Fruit fly (Drosophila melanogaster) whole organism, embryonic: Measurements from ENCODE around the gene Snx21.

Experiments used
- Adf1 ChIP-seq: fragments of 200-800 bp; sonication (Bioruptor generic); IDR thresholded peaks from 2 replicates; pipeline ENCODE4 v1.3.6; 2022; ENCODE audit warnings: missing biosample characterization, missing genetic modification characterization
- Aef1 ChIP-seq: fragments of 200-800 bp; sonication (Bioruptor generic); IDR thresholded peaks from 3 replicates; pipeline ENCODE4 v1.3.6; 2022; ENCODE audit warnings: missing biosample characterization, missing genetic modification characterization
- Antp ChIP-seq: fragments of 200-800 bp; sonication (Bioruptor generic); optimal IDR thresholded peaks from 3 replicates; lab custom pipeline; 2016; ENCODE audit warnings: missing biosample characterization, missing genetic modification characterization
- Asciz ChIP-seq: fragments of 200-800 bp; sonication (Bioruptor generic); optimal IDR thresholded peaks from 2 replicates; lab custom pipeline; 2017; ENCODE audit warnings: missing biosample characterization, mild to moderate bottlenecking, missing genetic modification characterization, missing genetic modification reagents
- C15 ChIP-seq: fragments of 200-800 bp; sonication (Bioruptor generic); IDR thresholded peaks from 3 replicates; pipeline ENCODE4 v1.3.6; 2022; ENCODE audit warnings: missing biosample characterization, missing genetic modification characterization
- CG10274 ChIP-seq: fragments of 200-800 bp; sonication (Bioruptor generic); optimal IDR thresholded peaks from 3 replicates; lab custom pipeline; 2017; ENCODE audit warnings: missing biosample characterization, mild to moderate bottlenecking, missing genetic modification characterization
- CG10654 ChIP-seq: fragments of 200-800 bp; sonication (Bioruptor generic); optimal IDR thresholded peaks from 2 replicates; lab custom pipeline; 2016; ENCODE audit warnings: missing biosample characterization, missing genetic modification characterization
- CG11398 ChIP-seq: fragments of 200-800 bp; sonication (Bioruptor generic); optimal IDR thresholded peaks from 2 replicates; lab custom pipeline; 2016; ENCODE audit warnings: missing biosample characterization, missing genetic modification characterization
- CG12942 ChIP-seq: fragments of 200-800 bp; sonication (Bioruptor generic); optimal IDR thresholded peaks from 3 replicates; lab custom pipeline; 2016; ENCODE audit warnings: missing biosample characterization, missing genetic modification characterization
- CG1647 ChIP-seq: fragments of 200-800 bp; sonication (Bioruptor generic); optimal IDR thresholded peaks from 3 replicates; lab custom pipeline; 2016; ENCODE audit warnings: missing biosample characterization, missing genetic modification characterization
- CG17328 ChIP-seq: fragments of 200-800 bp; sonication (Bioruptor generic); IDR thresholded peaks from 2 replicates; pipeline ENCODE4 v1.3.6; 2022; ENCODE audit warnings: missing biosample characterization, missing genetic modification characterization
- CG17829 ChIP-seq: fragments of 200-800 bp; optimal IDR thresholded peaks from 2 replicates; lab custom pipeline; 2019; ENCODE audit warnings: missing biosample characterization, mild to moderate bottlenecking, missing genetic modification characterization, moderate library complexity
- CG18262 ChIP-seq: fragments of 200-800 bp; optimal IDR thresholded peaks from 3 replicates; lab custom pipeline; 2019; ENCODE audit warnings: missing biosample characterization, mild to moderate bottlenecking, missing genetic modification characterization, moderate library complexity
- CG18599 ChIP-seq: fragments of 200-800 bp; sonication (Bioruptor generic); optimal IDR thresholded peaks from 3 replicates; lab custom pipeline; 2017; ENCODE audit warnings: missing biosample characterization, missing genetic modification characterization, mild to moderate bottlenecking, moderate library complexity, missing genetic modification reagents
- CG18619 ChIP-seq: fragments of 200-800 bp; sonication (Bioruptor generic); optimal IDR thresholded peaks from 3 replicates; lab custom pipeline; 2017; ENCODE audit warnings: missing biosample characterization, mild to moderate bottlenecking, missing genetic modification characterization
- CG2120 ChIP-seq: fragments of 200-800 bp; sonication (Bioruptor generic); optimal IDR thresholded peaks from 3 replicates; lab custom pipeline; 2016; ENCODE audit warnings: missing biosample characterization, missing genetic modification characterization
- CG3163 ChIP-seq: fragments of 200-800 bp; sonication (Bioruptor generic); optimal IDR thresholded peaks from 3 replicates; lab custom pipeline; 2016; ENCODE audit warnings: missing biosample characterization, missing genetic modification characterization
- CG3838 ChIP-seq: fragments of 200-800 bp; sonication (Bioruptor generic); optimal IDR thresholded peaks from 3 replicates; lab custom pipeline; 2016; ENCODE audit warnings: missing biosample characterization, missing genetic modification characterization
- Deaf1 ChIP-seq: fragments of 200-800 bp; optimal IDR thresholded peaks from 3 replicates; lab custom pipeline; 2019; ENCODE audit warnings: missing biosample characterization, mild to moderate bottlenecking, missing genetic modification characterization, moderate library complexity
- Dll ChIP-seq: fragments of 200-800 bp; sonication (Bioruptor generic); IDR thresholded peaks from 4 replicates; pipeline ENCODE4 v1.3.6; 2022; ENCODE audit warnings: missing biosample characterization, missing genetic modification characterization; ENCODE audit not compliant: partially characterized antibody
- E2f1 ChIP-seq: fragments of 200-800 bp; sonication (Bioruptor generic); IDR thresholded peaks from 2 replicates; pipeline ENCODE4 v1.3.6; 2022; ENCODE audit warnings: missing biosample characterization, missing genetic modification characterization
- E2f2 ChIP-seq: fragments of 200-800 bp; sonication (Bioruptor generic); IDR thresholded peaks from 2 replicates; pipeline ENCODE4 v1.3.6; 2022; ENCODE audit warnings: missing biosample characterization, missing genetic modification characterization
- Hey ChIP-seq: fragments of 200-800 bp; sonication (Bioruptor generic); optimal IDR thresholded peaks from 3 replicates; lab custom pipeline; 2018; ENCODE audit warnings: missing biosample characterization, mild to moderate bottlenecking, missing genetic modification characterization
- HmgD ChIP-seq: fragments of 200-800 bp; sonication (Bioruptor generic); optimal IDR thresholded peaks from 3 replicates; lab custom pipeline; 2016; ENCODE audit warnings: missing biosample characterization, missing genetic modification characterization
- Nf-YC ChIP-seq: fragments of 200-800 bp; optimal IDR thresholded peaks from 3 replicates; lab custom pipeline; 2019; ENCODE audit warnings: missing biosample characterization, mild to moderate bottlenecking, missing genetic modification characterization, moderate library complexity
- PHDP ChIP-seq: fragments of 200-800 bp; sonication (Bioruptor generic); optimal IDR thresholded peaks from 3 replicates; lab custom pipeline; 2018; ENCODE audit warnings: missing biosample characterization, mild to moderate bottlenecking, missing genetic modification characterization, moderate library complexity
- Scr ChIP-seq: fragments of 200-800 bp; sonication (Bioruptor generic); IDR thresholded peaks from 2 replicates; pipeline ENCODE4 v1.3.6; 2022; ENCODE audit warnings: missing biosample characterization, missing genetic modification characterization; ENCODE audit not compliant: partially characterized antibody
- Tbp ChIP-seq: fragments of >200 bp; optimal IDR thresholded peaks from 2 replicates; lab custom pipeline; 2018; ENCODE audit warnings: missing biosample characterization, missing genetic modification characterization
- bbx ChIP-seq: fragments of 200-800 bp; sonication (Bioruptor generic); IDR thresholded peaks from 2 replicates; pipeline ENCODE4 v1.3.6; 2022; ENCODE audit warnings: missing biosample characterization, missing genetic modification characterization; ENCODE audit not compliant: partially characterized antibody
- bsh ChIP-seq, 2 experiments: fragments of 200-800 bp; sonication (Bioruptor generic); optimal IDR thresholded peaks; 2 replicates each; lab custom pipeline; 2017 to 2018; ENCODE audit warnings: mild to moderate bottlenecking in 2 of 2, missing biosample characterization in 2 of 2, missing genetic modification characterization in 2 of 2, moderate library complexity in 1 of 2
- cas ChIP-seq: fragments of 200-800 bp; sonication (Bioruptor generic); IDR thresholded peaks from 2 replicates; pipeline ENCODE4 v1.3.6; 2022; ENCODE audit warnings: missing biosample characterization, missing genetic modification characterization
- cato ChIP-seq: fragments of 200-800 bp; sonication (Bioruptor generic); optimal IDR thresholded peaks from 2 replicates; lab custom pipeline; 2016; ENCODE audit warnings: missing biosample characterization, missing genetic modification characterization, borderline replicate concordance
- ci ChIP-seq: fragments of 200-800 bp; sonication (Bioruptor generic); IDR thresholded peaks from 3 replicates; pipeline ENCODE4 v1.3.6; 2022; ENCODE audit warnings: missing biosample characterization, missing genetic modification characterization
- crc ChIP-seq: fragments of 200-800 bp; sonication (Bioruptor generic); optimal IDR thresholded peaks from 2 replicates; lab custom pipeline; 2016; ENCODE audit warnings: missing biosample characterization, missing genetic modification characterization
- fd3F ChIP-seq: fragments of 200-800 bp; sonication (Bioruptor generic); optimal IDR thresholded peaks from 2 replicates; lab custom pipeline; 2018; ENCODE audit warnings: missing biosample characterization, mild to moderate bottlenecking, missing genetic modification characterization, moderate library complexity
- fru ChIP-seq: fragments of >200 bp; optimal IDR thresholded peaks from 2 replicates; lab custom pipeline; 2017
- gcm ChIP-seq: fragments of 200-800 bp; sonication (Bioruptor generic); optimal IDR thresholded peaks from 2 replicates; lab custom pipeline; 2019; ENCODE audit warnings: missing biosample characterization, mild to moderate bottlenecking, missing genetic modification characterization, moderate library complexity
- insv ChIP-seq, 2 experiments: fragments of 200-800 bp; sonication (Bioruptor generic); optimal IDR thresholded peaks; 3 replicates each; lab custom pipeline; 2016 to 2018; ENCODE audit warnings: missing biosample characterization in 2 of 2, missing genetic modification characterization in 2 of 2
- otp ChIP-seq: fragments of 200-800 bp; sonication (Bioruptor generic); IDR thresholded peaks from 3 replicates; pipeline ENCODE4, ENCODE4 v1.3.6; 2022; ENCODE audit warnings: missing biosample characterization, missing genetic modification characterization
- pita ChIP-seq: fragments of 200-800 bp; sonication (Bioruptor generic); optimal IDR thresholded peaks from 2 replicates; lab custom pipeline; 2017; ENCODE audit warnings: missing biosample characterization, mild to moderate bottlenecking, missing genetic modification characterization
- pum ChIP-seq: fragments of 200-800 bp; sonication (Bioruptor generic); optimal IDR thresholded peaks from 2 replicates; lab custom pipeline; 2016; ENCODE audit warnings: missing biosample characterization, missing genetic modification characterization
- sens ChIP-seq: fragments of 200-800 bp; sonication (Bioruptor generic); peaks from one replicate; lab custom pipeline; 2016; ENCODE audit warnings: missing biosample characterization, missing genetic modification characterization
- shn ChIP-seq: fragments of 200-800 bp; sonication (Bioruptor generic); optimal IDR thresholded peaks from 3 replicates; lab custom pipeline; 2016; ENCODE audit warnings: missing biosample characterization, missing genetic modification characterization
- so ChIP-seq: fragments of 200-800 bp; sonication (Bioruptor generic); IDR thresholded peaks from 3 replicates; pipeline ENCODE4 v1.3.6; 2022; ENCODE audit warnings: missing biosample characterization, missing genetic modification characterization
- ssp ChIP-seq: fragments of 200-800 bp; sonication (Bioruptor generic); IDR thresholded peaks from 2 replicates; pipeline ENCODE4 v1.3.6; 2022; ENCODE audit warnings: missing biosample characterization, missing genetic modification characterization
- tna ChIP-seq: fragments of 200-800 bp; sonication (Bioruptor generic); IDR thresholded peaks from 2 replicates; pipeline ENCODE4 v1.3.6; 2022; ENCODE audit warnings: missing biosample characterization, missing genetic modification characterization; ENCODE audit not compliant: partially characterized antibody
- twi ChIP-seq: fragments of 200-800 bp; optimal IDR thresholded peaks from 2 replicates; lab custom pipeline; 2019; ENCODE audit warnings: missing biosample characterization, mild to moderate bottlenecking, missing genetic modification characterization, moderate library complexity
- vnd ChIP-seq: fragments of 200-800 bp; sonication (Bioruptor generic); IDR thresholded peaks from 3 replicates; pipeline ENCODE4 v1.3.6; 2022; ENCODE audit warnings: missing biosample characterization, missing genetic modification characterization; ENCODE audit not compliant: partially characterized antibody
- vvl ChIP-seq: fragments of 200-800 bp; sonication (Bioruptor generic); IDR thresholded peaks from 2 replicates; pipeline ENCODE4 v1.3.6; 2022; ENCODE audit warnings: missing biosample characterization, missing genetic modification characterization
- zfh1 ChIP-seq: fragments of 200-800 bp; sonication (Bioruptor generic); IDR thresholded peaks from 3 replicates; pipeline ENCODE4 v1.3.6; 2022; ENCODE audit warnings: missing biosample characterization, missing genetic modification characterization

Snx21 gene

dm6 chr2L:2748480-2749143, 16.9 kb downstream of the Snx21 start (continued):
- TF ChIP-seq CG3163, result peak; percentile 60
- TF ChIP-seq Asciz, result peak; percentile 70
- TF ChIP-seq ci (GFP tag; lab: Robert Waterston, UW), result peak; percentile 87
- TF ChIP-seq cas, result peak; percentile 88
- TF ChIP-seq E2f2 (GFP tag; lab: Robert Waterston, UW), result peak; percentile 93
- no peak for TF ChIP-seq vnd (GFP tag; lab: Robert Waterston, UW)
- TF ChIP-seq Nf-YC (tag; lab: Kevin White, UChicago), result peak; percentile 85
- peak in 1 of 2 experiments; percentile 67 for TF ChIP-seq insv (GFP tag; optimal IDR thresholded peaks at IDR 0.05; lab: Kevin White, UChicago)
- peak; percentile 56; the same call in 1 of the 2 replicates for TF ChIP-seq Scr (GFP tag; lab: Robert Waterston, UW)
- peak; percentile 59 for TF ChIP-seq crc (GFP tag; lab: Kevin White, UChicago)
- peak; percentile 56; the same call in 1 of the 3 replicates for TF ChIP-seq C15 (GFP tag; lab: Robert Waterston, UW)
- TF ChIP-seq Adf1, result peak; percentile 65
- TF ChIP-seq ssp (GFP tag; lab: Robert Waterston, UW), result peak; percentile 75
- TF ChIP-seq fd3F, result peak; percentile 78
- TF ChIP-seq Aef1 (GFP tag; lab: Robert Waterston, UW), result peak; percentile 79
- TF ChIP-seq CG18262 (tag; lab: Kevin White, UChicago), result peak; percentile 94
- TF ChIP-seq vvl (GFP tag; lab: Robert Waterston, UW), result peak; percentile 91
- peak; percentile 86 for TF ChIP-seq so (GFP tag; lab: Robert Waterston, UW)
- TF ChIP-seq zfh1 (GFP tag; lab: Robert Waterston, UW), result peak; percentile 85
- TF ChIP-seq pum (GFP tag; lab: Kevin White, UChicago), result peak; percentile 71
- no peak for TF ChIP-seq pita (GFP tag; lab: Kevin White, UChicago)
- TF ChIP-seq tna, result peak; percentile 8; the same call in 1 of the 2 replicates
- TF ChIP-seq twi, result peak; percentile 81
- TF ChIP-seq HmgD (GFP tag; lab: Kevin White, UChicago), result peak; percentile 0
- TF ChIP-seq Hey (tag; lab: Kevin White, UChicago), result no peak
- TF ChIP-seq PHDP (tag; lab: Kevin White, UChicago), result peak; percentile 83
- peak; percentile 72 for TF ChIP-seq shn
- TF ChIP-seq CG1647 (GFP tag; lab: Kevin White, UChicago), result peak; percentile 74
- peak; percentile 87 for TF ChIP-seq CG18619 (GFP tag; lab: Kevin White, UChicago)
- TF ChIP-seq CG18599 (GFP tag; lab: Kevin White, UChicago), result peak; percentile 92
- no peak for TF ChIP-seq CG3838
- TF ChIP-seq E2f1 (GFP tag; lab: Robert Waterston, UW), result peak; percentile 81
- peak; percentile 91 for TF ChIP-seq CG2120
- TF ChIP-seq sens (GFP tag; lab: Kevin White, UChicago), result peak; percentile 91
- TF ChIP-seq CG11398 (GFP tag; lab: Kevin White, UChicago), result peak; percentile 73
- TF ChIP-seq CG17829 (tag; lab: Kevin White, UChicago), result peak; percentile 93
- peak; percentile 76 for TF ChIP-seq Deaf1
- 0 out of 4 replicates have a peak, but pooled peaks have one; percentile 43 for TF ChIP-seq Dll (GFP tag; lab: Robert Waterston, UW)
- TF ChIP-seq Antp (GFP tag; lab: Kevin White, UChicago), result peak; percentile 87
- peak; percentile 69; the same call in 2 of the 3 replicates for TF ChIP-seq otp (GFP tag; lab: Robert Waterston, UW)
- TF ChIP-seq CG10274 (GFP tag; lab: Kevin White, UChicago), result peak; percentile 65
- TF ChIP-seq gcm (GFP tag; lab: Kevin White, UChicago), result peak; percentile 88
- peak; percentile 72 for TF ChIP-seq CG17328 (GFP tag; lab: Robert Waterston, UW)
- TF ChIP-seq Tbp (GFP tag; lab: Kevin White, UChicago), result no peak
- peak; percentile 84 for TF ChIP-seq CG12942
- TF ChIP-seq bsh (GFP tag; optimal IDR thresholded peaks at IDR 0.05; lab: Kevin White, UChicago), result peak; percentile 42 to 77
- peak; percentile 45 for TF ChIP-seq bbx (GFP tag; lab: Robert Waterston, UW)
- TF ChIP-seq CG10654 (GFP tag; lab: Kevin White, UChicago), result peak; percentile 87
- TF ChIP-seq cato (GFP tag; lab: Kevin White, UChicago), result peak; percentile 63
- TF ChIP-seq fru, result no peak
